Worm (Caenorhabditis elegans) whole organism, L2 larva: ENCODE data around the gene mup-4.

Source experiments
- ZK546.5 ChIP-seq: sonication (generic microtip); optimal IDR thresholded peaks from 2 replicates; lab custom pipeline; 2017; ENCODE audit warnings: missing biosample characterization, missing genetic modification characterization
- blmp-1 ChIP-seq: sonication (generic microtip); optimal IDR thresholded peaks from 2 replicates; lab custom pipeline; 2017; ENCODE audit warnings: missing genetic modification characterization, mild to moderate bottlenecking, missing compliant biosample characterization, antibody characterized with exemption, moderate library complexity; ENCODE audit not compliant: insufficient read depth
- ceh-16 ChIP-seq: fragments of 150-350 bp; optimal IDR thresholded peaks from 2 replicates; lab custom pipeline; 2014; ENCODE audit warnings: missing biosample characterization, missing genetic modification characterization
- ceh-82 ChIP-seq: fragments of 150-350 bp; optimal IDR thresholded peaks from 2 replicates; lab custom pipeline; 2014; ENCODE audit warnings: missing biosample characterization, missing genetic modification characterization
- lin-11 ChIP-seq: fragments of 150-350 bp; sonication (generic microtip); optimal IDR thresholded peaks from 2 replicates; lab custom pipeline; 2014; ENCODE audit warnings: missing biosample characterization, missing genetic modification characterization, inconsistent platforms, mixed read lengths
- lin-13 ChIP-seq: fragments of 150-350 bp; optimal IDR thresholded peaks from 2 replicates; lab custom pipeline; 2014; ENCODE audit warnings: missing biosample characterization, missing genetic modification reagents, missing genetic modification characterization
- lin-39 ChIP-seq: fragments of 150-350 bp; optimal IDR thresholded peaks from 2 replicates; lab custom pipeline; 2014; ENCODE audit warnings: missing biosample characterization, missing genetic modification reagents, missing genetic modification characterization
- lsy-2 ChIP-seq, 2 experiments: fragments of 150-350 bp in 1 of 2; sonication (generic microtip) in 1 of 2; optimal IDR thresholded peaks; 2 replicates each; lab custom pipeline; 2014 to 2017; ENCODE audit warnings: missing biosample characterization in 2 of 2, missing genetic modification characterization in 2 of 2
- nhr-12 ChIP-seq: fragments of 150-350 bp; optimal IDR thresholded peaks from 2 replicates; lab custom pipeline; 2014; ENCODE audit warnings: missing biosample characterization, missing genetic modification characterization
- nhr-77 ChIP-seq: fragments of 150-350 bp; optimal IDR thresholded peaks from 2 replicates; lab custom pipeline; 2014; ENCODE audit warnings: missing biosample characterization, missing genetic modification characterization
- skn-1 ChIP-seq: sonication (generic microtip); optimal IDR thresholded peaks from 2 replicates; lab custom pipeline; 2017; ENCODE audit warnings: missing biosample characterization, missing genetic modification characterization
- ztf-11 ChIP-seq: sonication (generic microtip); optimal IDR thresholded peaks from 2 replicates; lab custom pipeline; 2017; ENCODE audit warnings: missing biosample characterization, missing genetic modification characterization

DNA sequence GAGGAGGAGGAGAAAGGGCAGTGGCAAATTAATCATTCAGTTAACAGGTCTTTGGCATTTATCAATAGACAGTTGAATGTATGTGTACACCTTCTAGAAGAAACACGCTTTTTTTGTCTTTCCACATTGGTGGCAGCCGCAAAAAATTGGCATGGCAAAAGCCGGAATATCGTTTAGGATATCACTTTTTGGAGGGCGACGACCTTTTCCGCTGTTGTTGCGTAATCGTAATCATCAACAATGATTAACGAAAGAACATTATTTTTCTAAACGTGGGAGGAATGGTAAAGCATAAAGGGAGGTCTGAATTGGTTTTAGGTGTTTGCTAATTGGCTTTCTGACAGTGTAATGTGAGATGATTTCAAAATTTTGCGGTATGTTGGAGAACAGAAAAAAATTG is 3.0 kb upstream of the mup-4 start:
- TF ChIP-seq ZK546.5 (no peak), blmp-1 (tag; lab: Kevin White, UChicago) (no peak), ztf-11 (tag; lab: Kevin White, UChicago) (no peak), lin-11 (tag; lab: Kevin White, UChicago) (no peak), skn-1 (tag; lab: Kevin White, UChicago) (no peak), nhr-77 (no peak), ceh-16 (tag; lab: Kevin White, UChicago) (no peak), ceh-82 (no peak), lin-13 (GFP tag; lab: Kevin White, UChicago) (no peak), lin-39 (tag; lab: Kevin White, UChicago) (no peak), nhr-12 (tag; lab: Kevin White, UChicago) (no peak), lsy-2 (tag; optimal IDR thresholded peaks at IDR 0.05; lab: Kevin White, UChicago) (no peak)
